Worm (Caenorhabditis elegans) whole organism, L4/young adult: ENCODE measurements around the gene rpl-36.

Experiments
- W03F9.2 ChIP-seq: fragments of 150-350 bp; optimal IDR thresholded peaks from 2 replicates; lab custom pipeline; 2014; ENCODE audit warnings: missing biosample characterization, missing genetic modification characterization
- dao-5 ChIP-seq: sonication (generic microtip); optimal IDR thresholded peaks from 2 replicates; lab custom pipeline; 2016; ENCODE audit warnings: missing genotype, missing genetic modification characterization, moderate library complexity, missing compliant biosample characterization
- him-1 ChIP-seq: sonication (generic microtip); optimal IDR thresholded peaks from 2 replicates; lab custom pipeline; 2016; ENCODE audit warnings: missing genotype, missing genetic modification reagents, missing genetic modification characterization, missing compliant biosample characterization

ce11 chrIII:7181822-7182221 is 1.8 kb downstream of the rpl-36 start, which contains the start of gene epg-4:
- TF ChIP-seq him-1 (tag; lab: Kevin White, UChicago) (no peak), dao-5 (tag; lab: Kevin White, UChicago) (no peak), W03F9.2 (tag; lab: Kevin White, UChicago) (no peak)
